Worm (Caenorhabditis elegans) whole organism, late embryonic: ENCODE measurements around the gene K08D8.2.

Source experiments
- fkh-10 ChIP-seq: fragments of 150-350 bp; optimal IDR thresholded peaks from 2 replicates; lab custom pipeline; 2014; ENCODE audit warnings: missing biosample characterization, missing genetic modification reagents, missing genetic modification characterization
- npax-4 ChIP-seq: sonication (generic microtip); optimal IDR thresholded peaks from 2 replicates; lab custom pipeline; 2016; ENCODE audit warnings: missing genetic modification characterization, missing compliant biosample characterization
- pag-3 ChIP-seq: sonication (generic microtip); optimal IDR thresholded peaks from 2 replicates; lab custom pipeline; 2016; ENCODE audit warnings: missing compliant biosample characterization, missing genetic modification characterization, borderline replicate concordance
- pqm-1 ChIP-seq: sonication (generic microtip); optimal IDR thresholded peaks from 2 replicates; lab custom pipeline; 2016; ENCODE audit warnings: missing genetic modification characterization, missing compliant biosample characterization
- ztf-16 ChIP-seq: sonication (generic microtip); optimal IDR thresholded peaks from 2 replicates; lab custom pipeline; 2017; ENCODE audit warnings: missing genetic modification characterization, missing compliant biosample characterization

ce11 chrIV:12924332-12924731 lies 21.5 kb downstream of the K08D8.2 start, which contains the start of gene srlf-4:
- TF ChIP-seq pag-3 (tag; lab: Kevin White, UChicago), result no peak
- TF ChIP-seq npax-4 (tag; lab: Kevin White, UChicago), result no peak
- no peak for TF ChIP-seq ztf-16
- no peak for TF ChIP-seq fkh-10
- TF ChIP-seq pqm-1 (tag; lab: Kevin White, UChicago), result no peak
